Worm (Caenorhabditis elegans) whole organism, L4/young adult: ENCODE data around the gene T04C10.3.

Experiments used
- W03F9.2 ChIP-seq: fragments of 150-350 bp; optimal IDR thresholded peaks from 2 replicates; lab custom pipeline; 2014; ENCODE audit warnings: missing biosample characterization, missing genetic modification characterization
- dao-5 ChIP-seq: sonication (generic microtip); optimal IDR thresholded peaks from 2 replicates; lab custom pipeline; 2016; ENCODE audit warnings: missing genotype, missing genetic modification characterization, moderate library complexity, missing compliant biosample characterization

- TF ChIP-seq dao-5 (tag; lab: Kevin White, UChicago) (no peak), W03F9.2 (no peak)
These were observed 24.6 kb upstream of the T04C10.3 start for ce11 chrX:14787557-14787932.
